Worm (Caenorhabditis elegans) whole organism, early embryonic: ENCODE data around the gene C54F6.20.

Experiments used
- B0310.2 ChIP-seq: sonication (generic microtip); optimal IDR thresholded peaks from 2 replicates; lab custom pipeline; 2016; ENCODE audit warnings: mild to moderate bottlenecking, missing genetic modification characterization, missing compliant biosample characterization
- ama-1 ChIP-seq: fragments of 150-350 bp; optimal IDR thresholded peaks from 2 replicates; lab custom pipeline; 2014
- ets-7 ChIP-seq: sonication (generic microtip); optimal IDR thresholded peaks from 2 replicates; lab custom pipeline; 2016; ENCODE audit warnings: missing genotype, missing genetic modification characterization, missing compliant biosample characterization
- flt-1 ChIP-seq: fragments of 200-800 bp; sonication (Bioruptor generic); IDR thresholded peaks from 2 replicates; pipeline ENCODE4 v1.3.6; 2022; ENCODE audit warnings: missing genetic modification characterization, missing compliant biosample characterization
- hmbx-1 ChIP-seq: sonication (generic microtip); optimal IDR thresholded peaks from 2 replicates; lab custom pipeline; 2016; ENCODE audit warnings: mild to moderate bottlenecking, missing genetic modification characterization, missing compliant biosample characterization
- hnd-1 ChIP-seq: sonication (generic microtip); optimal IDR thresholded peaks from 2 replicates; lab custom pipeline; 2016; ENCODE audit warnings: missing genetic modification characterization, missing compliant biosample characterization
- sea-1 ChIP-seq: fragments of 200-800 bp; sonication (Bioruptor generic); conservative IDR thresholded peaks from 2 replicates; pipeline ENCODE4 v1.3.6; 2022; ENCODE audit warnings: missing genetic modification characterization, missing compliant biosample characterization

- TF ChIP-seq hmbx-1 (tag; lab: Kevin White, UChicago) (no peak), ama-1 (lab: Kevin White, UChicago) (no peak), flt-1 (no peak), sea-1 (GFP tag; lab: Robert Waterston, UW) (no peak), ets-7 (tag; lab: Kevin White, UChicago) (no peak), B0310.2 (tag; lab: Kevin White, UChicago) (no peak), hnd-1 (tag; lab: Kevin White, UChicago) (no peak)
Measured at ce11 chrV:7524447-7524846, at the start of gene C54F6.20.
